Fruit fly (Drosophila melanogaster) S2 (cell line): ENCODE data around the gene GstD11.

Experiments used
- CG8478 ChIP-seq: fragments of >200 bp; optimal IDR thresholded peaks from 2 replicates; lab custom pipeline; 2018
- CTCF ChIP-seq, 2 experiments: fragments of >200 bp; optimal IDR thresholded peaks; 2 replicates each; lab custom pipeline; 2018

dm6 chr3R:12365264-12365840 lies 17.8 kb upstream of the GstD11 start, which contains the start of gene GstD10:
- TF ChIP-seq CG8478 (lab: Kevin White, UChicago) (no peak), CTCF (optimal IDR thresholded peaks at IDR 0.05; lab: Kevin White, UChicago) (no peak)
